Fruit fly (Drosophila melanogaster): Measurements from ENCODE around the gene CG42718.

DNA sequence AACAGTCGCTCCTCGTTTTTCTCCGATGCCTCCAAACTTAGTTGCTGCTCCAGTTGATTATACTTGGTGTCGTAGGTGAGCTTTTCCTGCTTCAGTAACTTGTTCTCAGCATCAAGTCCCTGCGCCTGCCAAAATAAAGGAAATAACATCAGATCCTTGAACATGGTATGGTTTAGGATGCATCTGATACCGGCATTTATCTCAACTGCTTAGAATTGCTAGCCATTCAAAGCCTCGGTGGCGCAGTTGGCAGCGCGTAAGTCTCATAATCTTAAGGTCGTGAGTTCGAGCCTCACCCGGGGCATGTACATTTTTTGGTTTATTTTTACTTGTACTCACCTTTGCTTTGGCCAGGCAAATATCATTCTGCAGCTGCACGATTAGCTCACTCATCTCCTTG is 28.6 kb upstream of the CG42718 start:
- no peak for TF ChIP-seq CG1620 (GFP tag; optimal IDR thresholded peaks at IDR 0.05)
- no peak for TF ChIP-seq kay (GFP tag; ENCODE audit: borderline replicate concordance)
- no peak for TF ChIP-seq bab1 (GFP tag; optimal IDR thresholded peaks at IDR 0.05)
- no peak for TF ChIP-seq CG14711 (tag; optimal IDR thresholded peaks at IDR 0.05)
- TF ChIP-seq pad (GFP tag; optimal IDR thresholded peaks at IDR 0.05): no peak
- no peak for TF ChIP-seq CG33017 (tag; optimal IDR thresholded peaks at IDR 0.05)
- no peak for TF ChIP-seq cic (GFP tag; optimal IDR thresholded peaks at IDR 0.05)

All from whole organism, adult.